Worm (Caenorhabditis elegans): ENCODE data around the gene W05H7.1.
A peak's percentile ranks its signal among the peaks of the same experiment; 100 is the strongest.

Gene W05H7.1

DNA sequence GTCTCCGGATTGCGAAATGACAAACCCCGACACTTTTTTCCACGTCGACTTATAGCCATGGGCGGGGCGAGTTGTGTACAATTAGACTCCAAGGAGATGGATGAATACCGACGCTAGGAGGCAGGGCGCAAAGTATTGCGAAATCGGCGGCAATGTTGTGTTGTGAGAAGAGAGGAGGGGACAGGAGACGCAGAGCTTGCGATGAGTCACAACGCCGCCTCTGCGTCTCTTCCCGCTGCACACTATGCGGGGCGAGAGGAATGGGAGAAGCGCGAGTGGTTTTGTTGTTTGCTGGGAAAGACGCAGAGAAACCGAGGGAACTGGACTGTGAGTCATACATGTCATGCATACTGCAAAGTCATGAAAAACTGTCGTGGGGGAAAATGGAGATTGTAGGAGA is 3.8 kb downstream of the W05H7.1 start (continued):
- TF ChIP-seq sup-37 (GFP tag; optimal IDR thresholded peaks at IDR 0.05) (peak; percentile 55), ceh-82 (tag; optimal IDR thresholded peaks at IDR 0.05) (peak; percentile 91 to 94 (median 93)), skn-1 (tag; optimal IDR thresholded peaks at IDR 0.05) (peak; percentile 99), C04F5.9 (tag; optimal IDR thresholded peaks at IDR 0.05) (peak; percentile 32), nhr-76 (tag; optimal IDR thresholded peaks at IDR 0.05) (no peak), zag-1 (tag; optimal IDR thresholded peaks at IDR 0.05) (peak; percentile 17), efl-1 (optimal IDR thresholded peaks at IDR 0.05) (peak; percentile 64 to 87), efl-1 (GFP tag; optimal IDR thresholded peaks at IDR 0.05 in 1 of 2) (peak; percentile 6 to 95), nhr-19 (GFP tag; conservative IDR thresholded peaks at IDR 0.05) (peak; percentile 82), nhr-85 (tag) (peak; percentile 98), nhr-20 (tag; optimal IDR thresholded peaks at IDR 0.05) (peak; percentile 93), elt-3 (tag; optimal IDR thresholded peaks at IDR 0.05) (peak in 3 of 6 experiments; percentile 37 to 85 (median 60)), mef-2 (tag; optimal IDR thresholded peaks at IDR 0.05) (peak; percentile 70), elt-2 (tag; optimal IDR thresholded peaks at IDR 0.05) (peak; percentile 61), F16B12.6 (tag; optimal IDR thresholded peaks at IDR 0.05) (peak; percentile 51), nhr-11 (tag; optimal IDR thresholded peaks at IDR 0.05) (peak; percentile 60), fkh-4 (tag; optimal IDR thresholded peaks at IDR 0.05; ENCODE audit: borderline replicate concordance) (no peak), ceh-63 (GFP tag; optimal IDR thresholded peaks at IDR 0.05) (no peak), swsn-7 (tag; optimal IDR thresholded peaks at IDR 0.05) (peak; percentile 87), C16A3.4 (tag; optimal IDR thresholded peaks at IDR 0.05) (peak; percentile 85), lin-39 (tag; optimal IDR thresholded peaks at IDR 0.05) (peak; percentile 2), vab-15 (tag; optimal IDR thresholded peaks at IDR 0.05) (no peak), aly-2 (tag; optimal IDR thresholded peaks at IDR 0.05) (peak; percentile 46), unc-130 (tag; optimal IDR thresholded peaks at IDR 0.05) (no peak), pax-3 (tag; optimal IDR thresholded peaks at IDR 0.05) (peak; percentile 78), tlp-1 (tag; optimal IDR thresholded peaks at IDR 0.05) (no peak), nhr-71 (tag; optimal IDR thresholded peaks at IDR 0.05) (peak; percentile 95), lsy-2 (tag; optimal IDR thresholded peaks at IDR 0.05) (peak; percentile 77 to 84), C34B4.2 (tag; optimal IDR thresholded peaks at IDR 0.05) (no peak), dpl-1 (GFP tag; optimal IDR thresholded peaks at IDR 0.05) (peak in 2 of 3 experiments; percentile 42 to 48), lin-13 (GFP tag; optimal IDR thresholded peaks at IDR 0.05) (peak; percentile 68), lin-14 (GFP tag; optimal IDR thresholded peaks at IDR 0.05) (peak; percentile 97), lir-3 (tag; optimal IDR thresholded peaks at IDR 0.05; ENCODE audit: poor library complexity) (no peak), fos-1 (tag; optimal IDR thresholded peaks at IDR 0.05) (peak; percentile 100), mep-1 (tag; optimal IDR thresholded peaks at IDR 0.05) (peak; percentile 84), mdl-1 (tag; optimal IDR thresholded peaks at IDR 0.05) (peak in 1 of 2 experiments; percentile 87), zip-4 (GFP tag; optimal IDR thresholded peaks at IDR 0.05) (peak; percentile 100), egl-13 (tag; optimal IDR thresholded peaks at IDR 0.05) (peak; percentile 69), lin-35 (GFP tag; optimal IDR thresholded peaks at IDR 0.05) (peak; percentile 74 to 83), ceh-8 (GFP tag; optimal IDR thresholded peaks at IDR 0.05) (peak; percentile 37), fkh-10 (GFP tag; optimal IDR thresholded peaks at IDR 0.05) (peak; percentile 67), isw-1 (GFP tag; IDR thresholded peaks at IDR 0.05) (peak; percentile 81), aha-1 (tag; optimal IDR thresholded peaks at IDR 0.05) (peak; percentile 30), snpc-4 (tag; optimal IDR thresholded peaks at IDR 0.05) (peak; percentile 65), unc-98 (GFP tag; IDR thresholded peaks at IDR 0.05) (peak; percentile 14; the same call in 1 of the 2 replicates), hpl-2 (GFP tag; optimal IDR thresholded peaks at IDR 0.05) (peak; percentile 77)

Data from whole organism, L1 larva.